Fruit fly (Drosophila melanogaster) S2 (cell line): Measurements from ENCODE around the gene CG17129.

Experiments
- CG8478 ChIP-seq: fragments of >200 bp; optimal IDR thresholded peaks from 2 replicates; lab custom pipeline; 2018
- CTCF ChIP-seq, 2 experiments: fragments of >200 bp; optimal IDR thresholded peaks; 2 replicates each; lab custom pipeline; 2018

CG17129 gene

dm6 chr3L:639460-640103, 40.5 kb downstream of the CG17129 start:
- no peak for TF ChIP-seq CTCF (optimal IDR thresholded peaks at IDR 0.05; lab: Kevin White, UChicago)

dm6 chr3L:638757-639353, 41.3 kb downstream of the CG17129 start:
- TF ChIP-seq CG8478: no peak

DNA sequence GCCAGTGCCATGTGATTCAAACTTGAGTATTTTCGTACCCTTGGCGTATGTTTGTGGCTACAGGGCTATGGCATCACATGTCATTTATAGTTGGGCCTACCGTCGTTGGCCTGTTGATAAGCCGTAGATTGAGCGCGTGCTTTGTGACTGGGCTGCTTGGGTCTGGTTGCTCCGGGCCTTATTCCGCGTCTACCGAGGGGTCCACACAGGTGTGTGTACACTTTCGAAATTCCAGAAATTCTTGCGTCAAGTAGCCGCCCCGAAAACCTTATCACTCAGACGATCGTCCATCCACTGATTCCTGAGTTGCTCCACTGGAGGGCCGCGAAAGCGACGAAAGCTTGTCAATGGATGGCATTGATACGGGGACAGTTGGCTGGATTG, 42.1 kb downstream of the CG17129 start:
- no peak for TF ChIP-seq CTCF (optimal IDR thresholded peaks at IDR 0.05; lab: Kevin White, UChicago)
- no peak for TF ChIP-seq CG8478

DNA sequence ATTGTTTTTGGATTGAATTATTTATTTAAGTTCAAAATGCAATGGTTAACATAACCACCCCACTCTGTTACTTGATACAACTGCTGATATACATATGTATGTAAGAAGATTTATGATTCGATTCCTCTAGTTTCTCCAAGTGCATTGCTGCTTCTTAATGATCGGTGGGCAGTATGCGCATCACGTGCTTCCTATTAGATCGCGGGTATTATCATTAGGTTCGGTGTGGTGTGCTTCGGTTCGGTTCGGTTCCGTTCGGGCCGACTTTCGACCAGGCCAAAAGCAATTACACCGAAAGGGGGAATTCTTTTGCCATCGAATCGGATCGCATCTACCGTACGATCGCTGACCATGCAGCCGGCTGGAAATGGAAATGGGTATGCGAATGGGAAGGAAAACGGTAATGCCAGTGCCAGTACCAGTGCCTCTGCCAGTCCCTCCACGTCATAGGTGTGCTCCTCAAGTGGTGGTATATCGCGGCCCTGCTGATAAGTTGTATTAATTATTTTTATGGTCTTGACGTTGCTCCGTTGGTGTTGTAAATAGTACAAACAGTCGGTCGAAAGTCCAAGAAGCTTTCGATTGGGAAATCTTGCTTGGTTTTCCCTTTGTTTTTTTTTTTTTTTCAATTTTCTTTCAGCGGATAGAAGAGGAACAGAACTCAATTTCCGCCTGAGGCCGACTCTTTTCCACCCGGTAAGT, 42.6 kb downstream of the CG17129 start:
- TF ChIP-seq CG8478 (no peak), CTCF (optimal IDR thresholded peaks at IDR 0.05; lab: Kevin White, UChicago) (no peak)

- TF ChIP-seq CTCF (optimal IDR thresholded peaks at IDR 0.05; lab: Kevin White, UChicago): no peak
- no peak for TF ChIP-seq CG8478
Observed at dm6 chr3L:636434-636833, 43.7 kb downstream of the CG17129 start.

dm6 chr3L:635529-635928, 44.6 kb downstream of the CG17129 start:
- TF ChIP-seq CTCF (optimal IDR thresholded peaks at IDR 0.05; lab: Kevin White, UChicago): no peak
- TF ChIP-seq CG8478: no peak

- TF ChIP-seq CG8478: no peak
Observed at dm6 chr3L:635016-635363, 45.1 kb downstream of the CG17129 start.

DNA sequence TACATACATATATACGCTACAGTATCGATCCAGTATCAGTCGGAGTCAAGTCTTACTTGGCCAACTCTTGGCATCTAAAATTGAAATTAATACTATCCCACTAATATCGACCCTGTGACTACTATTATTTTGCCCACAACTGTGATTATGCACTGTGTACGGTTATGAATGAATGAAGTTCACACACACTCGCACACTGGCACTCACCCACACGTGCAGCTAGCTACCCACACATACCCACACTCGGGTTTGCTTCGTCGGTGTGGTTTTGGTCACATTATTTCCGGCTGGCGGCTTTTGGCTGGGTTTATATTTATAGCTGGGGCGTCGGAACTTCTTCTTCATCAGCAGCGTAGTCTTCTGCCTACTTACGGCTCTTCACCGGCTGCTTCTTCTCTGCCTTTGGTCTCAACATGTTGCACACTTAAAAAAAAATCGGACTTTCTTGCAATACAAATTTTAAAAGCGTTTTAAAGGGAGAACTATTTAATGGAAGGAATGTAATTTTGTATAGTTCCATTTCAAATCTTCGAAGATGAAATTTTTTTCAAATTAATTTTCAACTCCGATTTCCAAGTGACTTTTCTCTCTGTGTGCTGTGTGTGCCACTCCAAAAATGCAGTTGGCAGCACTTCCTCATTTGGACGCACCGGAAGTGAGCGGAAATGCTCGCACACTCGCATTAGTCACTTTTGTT, 45.7 kb downstream of the CG17129 start:
- TF ChIP-seq CTCF (optimal IDR thresholded peaks at IDR 0.05; lab: Kevin White, UChicago) (no peak), CG8478 (no peak)

- TF ChIP-seq CG8478 (no peak), CTCF (optimal IDR thresholded peaks at IDR 0.05; lab: Kevin White, UChicago) (no peak)
Observed at dm6 chr3L:633272-634254, 46.6 kb downstream of the CG17129 start.

DNA sequence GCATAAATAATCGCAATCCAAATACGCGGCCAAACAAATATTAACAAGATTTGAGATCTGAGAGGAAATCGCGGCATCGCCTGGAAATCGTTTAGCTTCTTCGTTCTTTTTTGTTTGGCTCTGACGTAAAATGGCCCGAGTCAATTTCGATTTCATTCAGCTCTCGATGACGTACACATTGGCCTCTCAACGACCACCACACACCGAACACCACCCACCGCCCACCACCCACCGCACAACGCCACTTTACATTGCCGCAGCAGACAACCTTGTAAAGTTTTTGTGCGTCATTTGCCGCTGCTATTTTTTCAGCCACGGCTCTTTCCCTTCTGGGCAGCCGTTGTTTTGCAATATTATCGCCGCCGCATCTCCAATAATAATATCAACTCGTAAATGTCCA, 48.1 kb downstream of the CG17129 start:
- no peak for TF ChIP-seq CTCF (optimal IDR thresholded peaks at IDR 0.05; lab: Kevin White, UChicago)
- TF ChIP-seq CG8478: no peak

DNA sequence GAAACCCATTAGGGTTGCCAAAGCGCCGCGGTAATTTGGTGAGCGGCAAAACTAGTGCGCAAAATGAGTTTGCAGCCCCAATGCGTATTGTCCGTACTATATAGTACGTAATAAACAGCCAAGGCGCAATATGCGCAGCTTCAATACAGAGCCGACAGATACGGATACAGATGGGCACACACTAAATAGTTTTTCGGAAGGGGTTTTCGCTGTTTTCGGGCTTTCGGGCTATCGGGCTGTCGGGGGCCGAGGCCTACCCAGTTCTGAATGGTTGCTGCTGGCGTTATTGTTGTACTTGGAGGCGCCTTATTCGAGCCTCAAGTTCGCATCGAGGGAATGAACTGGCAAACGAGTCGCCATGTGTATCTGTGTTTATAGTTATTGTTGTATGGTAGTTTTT, 49.5 kb downstream of the CG17129 start:
- TF ChIP-seq CTCF (optimal IDR thresholded peaks at IDR 0.05; lab: Kevin White, UChicago) (no peak), CG8478 (no peak)

- TF ChIP-seq CG8478 (no peak), CTCF (optimal IDR thresholded peaks at IDR 0.05; lab: Kevin White, UChicago) (no peak)
Observed at dm6 chr3L:629916-630663, 50.0 kb downstream of the CG17129 start.

DNA sequence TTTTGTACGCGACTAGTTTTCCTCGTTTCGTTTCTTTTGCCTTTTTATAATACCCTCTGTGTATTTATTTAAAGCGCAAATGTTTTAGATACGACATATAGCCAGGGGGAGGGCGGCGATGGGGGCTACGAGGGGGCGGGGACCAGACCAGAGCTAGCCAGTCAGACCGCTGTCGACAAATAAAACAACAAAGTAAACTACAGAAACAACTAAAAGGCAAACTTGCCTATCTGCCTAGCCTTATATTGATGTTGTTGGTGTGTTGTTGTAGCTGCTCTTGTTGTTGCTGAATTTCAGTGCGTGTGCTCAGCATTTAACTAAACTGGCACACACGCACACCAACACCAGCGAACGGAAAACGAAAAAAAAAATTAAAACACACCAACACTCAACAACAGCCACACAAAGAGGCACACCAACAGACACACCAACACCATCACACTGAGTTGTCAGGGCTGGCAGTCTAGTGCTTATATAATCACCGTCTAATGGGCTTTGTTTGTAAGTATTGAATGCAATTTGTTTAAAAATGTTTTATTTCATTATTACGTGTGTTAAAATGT, 50.7 kb downstream of the CG17129 start:
- no peak for TF ChIP-seq CTCF (optimal IDR thresholded peaks at IDR 0.05; lab: Kevin White, UChicago)
- no peak for TF ChIP-seq CG8478

DNA sequence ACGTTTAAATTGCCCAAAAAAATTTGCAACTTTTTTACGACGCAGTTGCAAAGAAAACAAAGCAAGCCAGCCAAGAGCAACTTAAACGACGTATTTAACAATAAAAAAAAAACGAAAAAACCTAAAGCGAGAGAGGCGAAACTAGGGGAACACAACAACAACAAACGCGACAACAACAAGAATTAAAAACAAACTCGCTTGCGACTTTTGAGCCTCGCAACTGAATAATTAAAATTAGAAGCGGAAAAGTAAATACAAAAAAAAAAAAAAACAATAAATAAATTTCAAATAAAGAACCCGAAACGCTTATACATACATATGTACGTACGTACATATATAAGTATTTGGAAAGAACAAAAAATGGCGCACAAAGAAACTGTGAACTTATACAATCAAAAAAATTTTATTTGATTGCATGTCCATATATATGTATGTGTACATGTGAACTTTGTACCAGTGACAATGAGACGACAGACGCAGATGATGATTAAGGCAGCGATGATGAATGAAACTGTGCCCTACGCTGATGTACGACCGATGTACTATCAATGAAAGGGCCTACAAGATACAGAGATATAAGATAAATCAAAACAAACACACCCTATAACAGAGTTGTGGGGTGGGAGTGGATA, 51.4 kb downstream of the CG17129 start:
- no peak for TF ChIP-seq CTCF (optimal IDR thresholded peaks at IDR 0.05; lab: Kevin White, UChicago)
- no peak for TF ChIP-seq CG8478
